Worm (Caenorhabditis elegans) whole organism, midembryonic: Measurements from ENCODE around the gene T24A6.17.
A peak's percentile ranks its signal among the peaks of the same experiment; 100 is the strongest.

ENCODE experiments used
- T22C8.4 ChIP-seq: fragments of 200-800 bp; sonication (Bioruptor generic); IDR thresholded peaks from 2 replicates; pipeline ENCODE4 v1.3.6; 2022; ENCODE audit warnings: missing genetic modification characterization, missing compliant biosample characterization
- cog-1 ChIP-seq: sonication (generic microtip); optimal IDR thresholded peaks from 2 replicates; lab custom pipeline; 2016; ENCODE audit warnings: missing genetic modification characterization, missing compliant biosample characterization
- flt-1 ChIP-seq: fragments of 200-800 bp; sonication (Bioruptor generic); IDR thresholded peaks from 2 replicates; pipeline ENCODE4 v1.3.6; 2022; ENCODE audit warnings: missing genetic modification characterization, missing compliant biosample characterization
- klf-2 ChIP-seq: fragments of 200-800 bp; sonication (Bioruptor generic); conservative IDR thresholded peaks from 2 replicates; pipeline ENCODE4 v1.3.6; 2022; ENCODE audit warnings: missing genetic modification reagents, missing genetic modification characterization, missing compliant biosample characterization
- med-1 ChIP-seq: sonication (generic microtip); optimal IDR thresholded peaks from 2 replicates; lab custom pipeline; 2017; ENCODE audit warnings: missing genetic modification characterization, mild to moderate bottlenecking, missing compliant biosample characterization, antibody characterized with exemption, missing genetic modification reagents; ENCODE audit not compliant: insufficient read depth
- ref-1 ChIP-seq: fragments of 200-800 bp; sonication (Bioruptor generic); conservative IDR thresholded peaks from 2 replicates; pipeline ENCODE4 v1.3.6; 2022; ENCODE audit warnings: missing genetic modification reagents, missing genetic modification characterization, missing compliant biosample characterization
- tab-1 ChIP-seq: fragments of 200-800 bp; sonication (Bioruptor generic); IDR thresholded peaks from 2 replicates; pipeline ENCODE4 v1.3.6; 2022; ENCODE audit warnings: missing genetic modification characterization, missing compliant biosample characterization
- ztf-23 ChIP-seq: fragments of 200-800 bp; sonication (Bioruptor generic); IDR thresholded peaks from 2 replicates; pipeline ENCODE4 v1.3.6; 2022; ENCODE audit warnings: missing genetic modification reagents, missing genetic modification characterization, missing compliant biosample characterization
- ztf-29 ChIP-seq: fragments of 200-800 bp; sonication (Bioruptor generic); IDR thresholded peaks from 2 replicates; pipeline ENCODE4 v1.3.6; 2022; ENCODE audit warnings: missing genetic modification reagents, missing genetic modification characterization, missing compliant biosample characterization

T24A6.17 gene

ce11 chrV:3538307-3538706 lies 25.9 kb downstream of the T24A6.17 start, which contains the start of gene nhr-93:
nhr-93 (minus strand) TSS chrV:3538407.
- TF ChIP-seq ref-1 (GFP tag; lab: Robert Waterston, UW), result no peak
- no peak for TF ChIP-seq ztf-23 (GFP tag; lab: Robert Waterston, UW)
- no peak for TF ChIP-seq cog-1
- no peak for TF ChIP-seq med-1 (GFP tag; lab: Kevin White, UChicago)
- no peak for TF ChIP-seq T22C8.4 (GFP tag; lab: Robert Waterston, UW)
- TF ChIP-seq klf-2 (GFP tag; lab: Robert Waterston, UW), result no peak
- no peak for TF ChIP-seq ztf-29 (GFP tag; lab: Robert Waterston, UW)
- TF ChIP-seq flt-1 (GFP tag; lab: Robert Waterston, UW), result no peak
- TF ChIP-seq tab-1, result no peak

- no peak for TF ChIP-seq med-1 (GFP tag; lab: Kevin White, UChicago)
- TF ChIP-seq cog-1, result no peak
- no peak for TF ChIP-seq klf-2 (GFP tag; lab: Robert Waterston, UW)
- TF ChIP-seq ref-1 (GFP tag; lab: Robert Waterston, UW), result no peak
These were observed 29.0 kb downstream of the T24A6.17 start, which contains the start of gene nhr-221 for ce11 chrV:3535260-3535659. nhr-221 (minus strand) TSS chrV:3535360.

- TF ChIP-seq T22C8.4 (GFP tag; lab: Robert Waterston, UW) (no peak), flt-1 (GFP tag; lab: Robert Waterston, UW) (no peak), ztf-29 (GFP tag; lab: Robert Waterston, UW) (no peak)
These were observed 33.8 kb downstream of the T24A6.17 start, which contains the start of gene srbc-66 for ce11 chrV:3530403-3530802. srbc-66 (plus strand) TSS chrV:3530703.

ce11 chrV:3526882-3527281 lies 37.4 kb downstream of the T24A6.17 start, which contains the start of gene str-260:
str-260 (plus strand) TSS chrV:3527182.
- TF ChIP-seq flt-1 (GFP tag; lab: Robert Waterston, UW) (no peak), tab-1 (no peak), cog-1 (no peak), ztf-29 (GFP tag; lab: Robert Waterston, UW) (no peak), med-1 (GFP tag; lab: Kevin White, UChicago) (no peak), ref-1 (GFP tag; lab: Robert Waterston, UW) (no peak), T22C8.4 (GFP tag; lab: Robert Waterston, UW) (no peak), ztf-23 (GFP tag; lab: Robert Waterston, UW) (no peak), klf-2 (GFP tag; lab: Robert Waterston, UW) (no peak)

ce11 chrV:3524970-3525369 lies 39.3 kb downstream of the T24A6.17 start, which contains the start of gene T24A6.7:
T24A6.7 (plus strand) TSS chrV:3525270.
- TF ChIP-seq flt-1 (GFP tag; lab: Robert Waterston, UW) (no peak), tab-1 (no peak), cog-1 (no peak), ztf-23 (GFP tag; lab: Robert Waterston, UW) (no peak), ref-1 (GFP tag; lab: Robert Waterston, UW) (no peak), T22C8.4 (GFP tag; lab: Robert Waterston, UW) (no peak), klf-2 (GFP tag; lab: Robert Waterston, UW) (no peak), ztf-29 (GFP tag; lab: Robert Waterston, UW) (no peak), med-1 (GFP tag; lab: Kevin White, UChicago) (no peak)

- TF ChIP-seq flt-1 (GFP tag; lab: Robert Waterston, UW), result no peak
- TF ChIP-seq klf-2 (GFP tag; lab: Robert Waterston, UW), result no peak
- TF ChIP-seq ztf-23 (GFP tag; lab: Robert Waterston, UW), result no peak
- no peak for TF ChIP-seq cog-1
- TF ChIP-seq ztf-29 (GFP tag; lab: Robert Waterston, UW), result no peak
- no peak for TF ChIP-seq T22C8.4 (GFP tag; lab: Robert Waterston, UW)
- no peak for TF ChIP-seq med-1 (GFP tag; lab: Kevin White, UChicago)
- TF ChIP-seq tab-1, result no peak
- no peak for TF ChIP-seq ref-1 (GFP tag; lab: Robert Waterston, UW)
These were observed 41.0 kb downstream of the T24A6.17 start, which contains the start of gene irg-1 for ce11 chrV:3523262-3523661. irg-1 (plus strand) TSS chrV:3523587.

ce11 chrV:3520412-3520811 lies 43.8 kb downstream of the T24A6.17 start:
- peak; percentile 65; the same call in 1 of the 2 replicates for TF ChIP-seq flt-1 (GFP tag; lab: Robert Waterston, UW)

- no peak for TF ChIP-seq T22C8.4 (GFP tag; lab: Robert Waterston, UW)
- TF ChIP-seq tab-1, result no peak
- TF ChIP-seq cog-1, result no peak
- no peak for TF ChIP-seq ztf-23 (GFP tag; lab: Robert Waterston, UW)
- TF ChIP-seq flt-1 (GFP tag; lab: Robert Waterston, UW), result no peak
- TF ChIP-seq ref-1 (GFP tag; lab: Robert Waterston, UW), result no peak
- TF ChIP-seq med-1 (GFP tag; lab: Kevin White, UChicago), result no peak
- no peak for TF ChIP-seq ztf-29 (GFP tag; lab: Robert Waterston, UW)
- no peak for TF ChIP-seq klf-2 (GFP tag; lab: Robert Waterston, UW)
These were observed 46.3 kb downstream of the T24A6.17 start, which contains the start of gene str-227 for ce11 chrV:3517889-3518288. str-227 (plus strand) TSS chrV:3518189.
